Fruit fly (Drosophila melanogaster) whole organism: Measurements from ENCODE around the gene CG31910.

Source experiments
- Dll ChIP-seq: fragments of >200 bp; optimal IDR thresholded peaks from 2 replicates; lab custom pipeline; 2017
- pan ChIP-seq: fragments of >200 bp; optimal IDR thresholded peaks from 2 replicates; lab custom pipeline; 2017

DNA sequence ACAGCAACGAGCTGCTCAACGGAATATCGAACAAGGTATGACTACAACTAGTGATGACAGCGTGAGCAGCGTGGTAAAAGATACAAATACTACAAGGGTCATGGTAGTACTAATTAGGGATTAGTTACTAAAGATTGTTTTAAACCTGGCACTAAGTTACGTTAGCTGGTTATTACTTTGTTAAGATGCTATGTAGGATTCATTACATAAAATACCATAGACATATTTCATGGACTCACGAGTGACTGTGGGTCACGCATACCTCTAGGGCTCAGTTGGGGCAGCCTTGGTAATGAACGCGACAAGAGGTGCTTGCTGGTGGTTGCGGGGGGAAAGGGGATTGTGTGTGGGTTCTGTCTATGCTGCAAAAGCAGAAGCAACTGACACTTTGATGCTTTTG lies 29.4 kb upstream of the CG31910 start:
- TF ChIP-seq pan (lab: Kevin White, UChicago) (no peak), Dll (lab: Kevin White, UChicago) (no peak)
